Fruit fly (Drosophila melanogaster): ENCODE results near the gene wek.

The wek gene

DNA sequence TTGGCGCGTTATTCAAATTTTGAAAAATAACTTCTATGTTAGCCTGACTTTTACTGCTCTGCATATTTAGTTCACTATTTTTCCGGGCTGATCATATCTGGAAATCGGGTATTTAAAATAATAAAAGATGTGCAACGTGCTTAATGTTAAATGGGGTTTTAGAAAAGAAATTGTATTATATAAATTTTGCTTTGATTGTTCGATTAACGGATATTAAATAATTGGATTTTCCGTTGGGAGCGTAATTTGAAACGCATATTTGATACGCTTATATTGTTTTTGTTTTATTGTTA, 19.9 kb downstream of the wek start:
- no peak for TF ChIP-seq OdsH (GFP tag; optimal IDR thresholded peaks at IDR 0.05)
- no peak for TF ChIP-seq CG9705 (GFP tag; optimal IDR thresholded peaks at IDR 0.05)
- TF ChIP-seq fru (GFP tag; optimal IDR thresholded peaks at IDR 0.05) = no peak
- TF ChIP-seq dl (GFP tag; optimal IDR thresholded peaks at IDR 0.05; ENCODE audit: insufficient read depth in 1 of 2, partially characterized antibody in 2 of 2) = no peak
- no peak for TF ChIP-seq Dfd (GFP tag; optimal IDR thresholded peaks at IDR 0.05)
- TF ChIP-seq Vsx2 (GFP tag; optimal IDR thresholded peaks at IDR 0.05; ENCODE audit: partially characterized antibody) = no peak
- TF ChIP-seq GATAd (GFP tag; optimal IDR thresholded peaks at IDR 0.05) = no peak
- TF ChIP-seq pan (optimal IDR thresholded peaks at IDR 0.05) = no peak
- no peak for TF ChIP-seq Dif (GFP tag; optimal IDR thresholded peaks at IDR 0.05; ENCODE audit: partially characterized antibody)

DNA sequence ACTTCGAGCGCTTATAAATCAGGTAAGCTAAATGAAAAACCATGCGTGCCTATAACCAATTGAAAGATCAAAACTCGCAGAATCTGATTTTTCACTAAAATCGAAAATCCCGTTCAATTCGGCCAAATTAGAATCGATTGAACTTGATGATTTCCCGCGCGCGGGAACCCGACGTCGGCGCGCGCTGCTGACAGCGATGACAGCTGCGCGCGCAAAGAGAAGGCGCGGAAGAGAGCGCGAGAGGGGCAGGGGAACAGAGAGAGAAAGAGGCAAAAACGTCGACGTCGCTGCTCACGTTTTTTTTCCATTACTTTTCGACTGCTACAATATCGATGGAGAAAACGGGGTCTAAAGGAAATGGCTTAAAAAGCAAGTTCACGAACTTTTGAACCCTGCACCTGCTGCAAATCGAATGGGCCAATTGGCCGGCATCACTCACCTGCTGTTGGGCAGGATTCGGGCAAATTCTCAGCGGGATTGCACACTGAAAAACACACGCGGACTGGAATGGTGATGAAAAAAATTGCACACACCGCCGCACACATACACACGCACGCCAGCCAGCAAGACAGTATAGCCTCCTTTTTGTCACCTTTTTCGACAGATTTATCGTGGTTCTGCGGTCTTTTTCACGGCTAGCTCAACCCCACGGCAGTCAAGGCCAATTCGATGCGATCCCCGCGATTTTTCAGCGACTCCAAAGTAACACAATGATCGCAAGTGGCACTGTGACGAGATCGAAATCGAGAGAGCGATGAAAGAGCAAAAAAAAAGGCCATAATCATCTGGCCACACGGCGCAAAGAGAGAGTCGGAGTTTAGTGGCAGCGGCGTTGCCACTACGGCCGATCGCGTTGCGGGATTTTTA, 20.5 kb downstream of the wek start, which contains the start of gene CycE:
TSS of gene CycE (minus strand) at position 757 of the 867 bp plus-strand sequence.
- TF ChIP-seq Rel (GFP tag; optimal IDR thresholded peaks at IDR 0.05) (no peak), Rel (tag; optimal IDR thresholded peaks at IDR 0.05) (peak; percentile 0), fru (GFP tag; optimal IDR thresholded peaks at IDR 0.05) (peak; percentile 72), Dif (GFP tag; optimal IDR thresholded peaks at IDR 0.05; ENCODE audit: partially characterized antibody) (peak; percentile 30), Hnf4 (GFP tag; optimal IDR thresholded peaks at IDR 0.05) (no peak), OdsH (GFP tag; optimal IDR thresholded peaks at IDR 0.05) (no peak)

- TF ChIP-seq foxo (GFP tag; optimal IDR thresholded peaks at IDR 0.05) = peak in 1 of 2 experiments; percentile 87
- TF ChIP-seq pan (optimal IDR thresholded peaks at IDR 0.05) = no peak
- no peak for TF ChIP-seq Hr83 (GFP tag; optimal IDR thresholded peaks at IDR 0.05; ENCODE audit: poor library complexity, severe bottlenecking)
- TF ChIP-seq br (GFP tag; optimal IDR thresholded peaks at IDR 0.05) = peak; percentile 61
- peak; percentile 57 for TF ChIP-seq h (GFP tag; optimal IDR thresholded peaks at IDR 0.05)
- TF ChIP-seq Rel (GFP tag; optimal IDR thresholded peaks at IDR 0.05) = no peak
- TF ChIP-seq Rel (tag; optimal IDR thresholded peaks at IDR 0.05) = peak; percentile 64
- peak; percentile 66 for TF ChIP-seq sv (GFP tag; optimal IDR thresholded peaks at IDR 0.05)
- TF ChIP-seq Hr78 (GFP tag; optimal IDR thresholded peaks at IDR 0.05) = no peak
- TF ChIP-seq psq (GFP tag; optimal IDR thresholded peaks at IDR 0.05) = peak; percentile 79
- no peak for TF ChIP-seq dl (GFP tag; optimal IDR thresholded peaks at IDR 0.05; ENCODE audit: insufficient read depth in 1 of 2, partially characterized antibody in 2 of 2)
- TF ChIP-seq Dif (GFP tag; optimal IDR thresholded peaks at IDR 0.05; ENCODE audit: partially characterized antibody) = peak; percentile 31
- no peak for TF ChIP-seq tai (GFP tag; optimal IDR thresholded peaks at IDR 0.05)
- peak; percentile 93 for TF ChIP-seq HLH106 (tag; optimal IDR thresholded peaks at IDR 0.05)
- no peak for TF ChIP-seq lola (GFP tag; optimal IDR thresholded peaks at IDR 0.05)
- no peak for TF ChIP-seq Abd-B (GFP tag; optimal IDR thresholded peaks at IDR 0.05)
- TF ChIP-seq dsf (GFP tag; optimal IDR thresholded peaks at IDR 0.05; ENCODE audit: borderline replicate concordance) = peak; percentile 10
- TF ChIP-seq fru (GFP tag; optimal IDR thresholded peaks at IDR 0.05) = peak; percentile 51
- peak; percentile 24 for TF ChIP-seq Jra (GFP tag; optimal IDR thresholded peaks at IDR 0.05)
- peak; percentile 37 for TF ChIP-seq Hnf4 (GFP tag; optimal IDR thresholded peaks at IDR 0.05)
- no peak for TF ChIP-seq Dfd (GFP tag; optimal IDR thresholded peaks at IDR 0.05)
- TF ChIP-seq Sp1 (GFP tag; optimal IDR thresholded peaks at IDR 0.05) = peak; percentile 94
- TF ChIP-seq OdsH (GFP tag; optimal IDR thresholded peaks at IDR 0.05) = peak; percentile 84
- no peak for TF ChIP-seq Vsx2 (GFP tag; optimal IDR thresholded peaks at IDR 0.05; ENCODE audit: partially characterized antibody)
- no peak for TF ChIP-seq GATAd (GFP tag; optimal IDR thresholded peaks at IDR 0.05)
- TF ChIP-seq Myc (optimal IDR thresholded peaks at IDR 0.05) = no peak
- TF ChIP-seq sage (GFP tag; optimal IDR thresholded peaks at IDR 0.05) = no peak
- no peak for TF ChIP-seq jim (GFP tag; optimal IDR thresholded peaks at IDR 0.05)
- TF ChIP-seq CG9705 (GFP tag; optimal IDR thresholded peaks at IDR 0.05) = peak; percentile 80
- no peak for TF ChIP-seq CG32264 (GFP tag; optimal IDR thresholded peaks at IDR 0.05)
- no peak for TF ChIP-seq Mio (GFP tag; optimal IDR thresholded peaks at IDR 0.05)
- TF ChIP-seq brk (GFP tag; optimal IDR thresholded peaks at IDR 0.05) = peak; percentile 12
- peak; percentile 47 for TF ChIP-seq woc (GFP tag; optimal IDR thresholded peaks at IDR 0.05)
- TF ChIP-seq CrebA (GFP tag; optimal IDR thresholded peaks at IDR 0.05; ENCODE audit: borderline replicate concordance) = no peak
- TF ChIP-seq usp (GFP tag; optimal IDR thresholded peaks at IDR 0.05) = no peak
- TF ChIP-seq ey (GFP tag; optimal IDR thresholded peaks at IDR 0.05) = peak; percentile 51
- peak; percentile 82 for TF ChIP-seq rgr (GFP tag; optimal IDR thresholded peaks at IDR 0.05)
- TF ChIP-seq N (GFP tag; optimal IDR thresholded peaks at IDR 0.05) = no peak
- no peak for TF ChIP-seq dmrt93B (GFP tag; optimal IDR thresholded peaks at IDR 0.05)
These were observed 21.4 kb downstream of the wek start for dm6 chr2L:15746600-15747393.
